Worm (Caenorhabditis elegans) whole organism, mixed stage, embryonic: Measurements from ENCODE around the gene hsp-12.2.

Experiments
- lin-13 ChIP-seq: fragments of 150-350 bp; optimal IDR thresholded peaks from 2 replicates; lab custom pipeline; 2014; ENCODE audit warnings: missing biosample characterization, missing genetic modification characterization
- lin-32 ChIP-seq: fragments of 200-800 bp; sonication (Bioruptor generic); optimal IDR thresholded peaks from 2 replicates; lab custom pipeline; 2018; ENCODE audit warnings: mild to moderate bottlenecking, missing genetic modification characterization, missing compliant biosample characterization
- mab-5 ChIP-seq: fragments of 150-350 bp; optimal IDR thresholded peaks from 2 replicates; lab custom pipeline; 2014; ENCODE audit warnings: missing biosample characterization, missing genetic modification characterization
- nhr-12 ChIP-seq: fragments of 150-350 bp; optimal IDR thresholded peaks from 2 replicates; lab custom pipeline; 2014; ENCODE audit warnings: missing biosample characterization, missing genetic modification characterization
- sem-2 ChIP-seq: fragments of 200-800 bp; sonication (Bioruptor generic); optimal IDR thresholded peaks from 2 replicates; lab custom pipeline; 2018; ENCODE audit warnings: mild to moderate bottlenecking, missing genetic modification characterization, missing compliant biosample characterization

DNA sequence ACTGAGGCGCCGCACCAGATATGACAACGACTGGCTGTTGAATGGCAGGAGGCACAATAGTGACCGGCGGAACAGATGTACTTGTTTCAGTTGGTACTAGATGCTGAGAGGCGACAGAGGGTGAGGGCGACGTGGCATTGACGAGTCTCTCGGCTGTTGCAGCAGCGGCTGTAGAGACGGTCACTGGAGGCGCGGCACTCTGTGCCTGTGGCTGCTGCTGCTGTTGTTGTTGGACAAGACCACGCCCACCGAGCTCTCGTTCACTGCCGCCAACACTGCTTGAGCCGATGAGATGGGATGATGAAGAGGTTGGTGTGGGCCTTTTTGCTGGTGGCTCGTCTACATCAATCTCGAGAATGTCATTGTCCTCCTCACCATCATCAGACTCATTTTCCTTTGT lies 20.7 kb upstream of the hsp-12.2 start:
- TF ChIP-seq lin-13 (tag; lab: Kevin White, UChicago) (no peak), lin-32 (no peak), nhr-12 (tag; lab: Kevin White, UChicago) (no peak), mab-5 (no peak), sem-2 (GFP tag; lab: Kevin White, UChicago) (no peak)
